Worm (Caenorhabditis elegans) whole organism, midembryonic: ENCODE data around the gene Y73F8A.36.

Experiments
- cog-1 ChIP-seq: sonication (generic microtip); optimal IDR thresholded peaks from 2 replicates; lab custom pipeline; 2016; ENCODE audit warnings: missing genetic modification characterization, missing compliant biosample characterization
- klf-2 ChIP-seq: fragments of 200-800 bp; sonication (Bioruptor generic); conservative IDR thresholded peaks from 2 replicates; pipeline ENCODE4 v1.3.6; 2022; ENCODE audit warnings: missing genetic modification reagents, missing genetic modification characterization, missing compliant biosample characterization
- ztf-29 ChIP-seq: fragments of 200-800 bp; sonication (Bioruptor generic); IDR thresholded peaks from 2 replicates; pipeline ENCODE4 v1.3.6; 2022; ENCODE audit warnings: missing genetic modification reagents, missing genetic modification characterization, missing compliant biosample characterization

DNA sequence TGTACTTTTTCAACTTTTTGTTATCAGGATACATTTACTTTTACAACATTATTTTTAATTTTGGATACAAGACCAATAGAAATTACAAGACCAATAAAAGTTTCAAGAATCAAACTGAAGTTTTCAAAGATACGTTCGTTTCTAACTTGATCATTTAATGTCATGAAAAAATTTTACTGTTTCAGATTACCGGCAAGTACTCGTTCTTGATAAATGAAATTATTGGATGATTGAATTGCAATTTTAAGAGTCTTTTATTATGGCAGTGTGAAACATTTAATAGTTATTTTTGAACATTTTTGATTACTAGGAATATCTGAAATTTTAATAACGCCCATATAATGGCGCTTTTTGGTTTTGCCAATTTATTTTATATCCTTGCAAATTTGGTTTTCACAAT, 39.1 kb upstream of the Y73F8A.36 start:
- no peak for TF ChIP-seq ztf-29 (GFP tag; lab: Robert Waterston, UW)
- TF ChIP-seq klf-2 (GFP tag; lab: Robert Waterston, UW), result no peak
- TF ChIP-seq cog-1 (tag; lab: Kevin White, UChicago), result no peak
